Worm (Caenorhabditis elegans): ENCODE results near the gene F09C6.14.

DNA sequence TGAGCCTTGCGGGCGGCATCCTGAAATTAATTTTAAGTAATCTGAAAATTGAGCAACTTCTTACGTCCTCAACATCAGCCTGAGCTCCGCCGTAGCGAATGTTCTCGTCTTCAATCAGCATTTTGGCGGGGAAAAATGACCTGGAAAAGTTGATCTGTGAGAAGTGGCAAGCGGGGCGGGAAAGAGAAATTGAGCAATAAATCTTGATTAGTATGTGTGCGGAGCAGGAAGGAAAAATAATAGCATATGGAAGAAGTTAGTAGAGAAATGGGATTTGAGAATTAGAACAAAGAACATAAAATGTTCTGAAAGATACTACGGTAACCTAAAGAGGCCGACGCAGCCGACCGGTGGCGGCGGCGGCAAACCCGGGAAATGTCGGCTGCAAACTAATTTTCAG is 45.8 kb upstream of the F09C6.14 start, which contains the start of gene tni-3:
- TF ChIP-seq skn-1 (tag; optimal IDR thresholded peaks at IDR 0.05) (no peak), unc-86 (tag; optimal IDR thresholded peaks at IDR 0.05) (no peak), elt-2 (tag; optimal IDR thresholded peaks at IDR 0.05) (no peak), ama-1 (optimal IDR thresholded peaks at IDR 0.05) (no peak)

All from whole organism, L1 larva.